Fruit fly (Drosophila melanogaster) whole organism, embryonic: ENCODE measurements around the gene Charon.

Experiments used
- CG10274 ChIP-seq: fragments of 200-800 bp; sonication (Bioruptor generic); optimal IDR thresholded peaks from 3 replicates; lab custom pipeline; 2017; ENCODE audit warnings: missing biosample characterization, mild to moderate bottlenecking, missing genetic modification characterization
- CG11085 ChIP-seq: fragments of 200-800 bp; sonication (Bioruptor generic); IDR thresholded peaks from 2 replicates; pipeline ENCODE4 v1.3.6; 2022; ENCODE audit warnings: missing biosample characterization, missing genetic modification characterization
- CG11504 ChIP-seq: fragments of 200-800 bp; sonication (Bioruptor generic); optimal IDR thresholded peaks from 3 replicates; lab custom pipeline; 2019; ENCODE audit warnings: missing biosample characterization, mild to moderate bottlenecking, missing genetic modification characterization, moderate library complexity
- CG11696 ChIP-seq: fragments of 200-800 bp; sonication (Bioruptor generic); IDR thresholded peaks from 2 replicates; pipeline ENCODE4 v1.3.6; 2022; ENCODE audit warnings: missing biosample characterization, missing genetic modification characterization
- CG12744 ChIP-seq: fragments of 200-800 bp; sonication (Bioruptor generic); optimal IDR thresholded peaks from 2 replicates; lab custom pipeline; 2016; ENCODE audit warnings: missing biosample characterization, missing genetic modification characterization
- CG14014 ChIP-seq: fragments of 200-800 bp; sonication (Bioruptor generic); IDR thresholded peaks from 2 replicates; pipeline ENCODE4 v1.3.6; 2022; ENCODE audit warnings: missing biosample characterization, missing genetic modification characterization
- CG15011 ChIP-seq: fragments of 200-800 bp; sonication (Bioruptor generic); optimal IDR thresholded peaks from 3 replicates; lab custom pipeline; 2018; ENCODE audit warnings: missing biosample characterization, mild to moderate bottlenecking, missing genetic modification characterization
- CG15269 ChIP-seq: fragments of 200-800 bp; sonication (Bioruptor generic); optimal IDR thresholded peaks from 2 replicates; lab custom pipeline; 2018; ENCODE audit warnings: missing biosample characterization, mild to moderate bottlenecking, missing genetic modification characterization, moderate library complexity
- CG15479 ChIP-seq: fragments of 200-800 bp; sonication (Bioruptor generic); optimal IDR thresholded peaks from 3 replicates; lab custom pipeline; 2019; ENCODE audit warnings: missing biosample characterization, mild to moderate bottlenecking, missing genetic modification characterization, moderate library complexity
- CG15696 ChIP-seq: fragments of 200-800 bp; sonication (Bioruptor generic); optimal IDR thresholded peaks from 2 replicates; lab custom pipeline; 2019; ENCODE audit warnings: missing biosample characterization, mild to moderate bottlenecking, missing genetic modification characterization, moderate library complexity
- CG1603 ChIP-seq: fragments of 200-800 bp; sonication (Bioruptor generic); optimal IDR thresholded peaks from 2 replicates; lab custom pipeline; 2019; ENCODE audit warnings: missing biosample characterization, mild to moderate bottlenecking, missing genetic modification characterization, moderate library complexity
- CG32772 ChIP-seq: fragments of 200-800 bp; sonication (Bioruptor generic); IDR thresholded peaks from 2 replicates; pipeline ENCODE4 v1.3.6; 2022; ENCODE audit warnings: missing biosample characterization, missing genetic modification characterization
- CG34376 ChIP-seq: fragments of 200-800 bp; sonication (Bioruptor generic); optimal IDR thresholded peaks from 2 replicates; lab custom pipeline; 2018; ENCODE audit warnings: missing biosample characterization, mild to moderate bottlenecking, missing genetic modification characterization
- CG3995 ChIP-seq: fragments of 200-800 bp; sonication (Bioruptor generic); optimal IDR thresholded peaks from 3 replicates; lab custom pipeline; 2016; ENCODE audit warnings: missing biosample characterization, missing genetic modification characterization
- CG6854 ChIP-seq: fragments of 200-800 bp; sonication (Bioruptor generic); optimal IDR thresholded peaks from 3 replicates; lab custom pipeline; 2017; ENCODE audit warnings: missing biosample characterization, mild to moderate bottlenecking, missing genetic modification characterization
- CG8924 ChIP-seq: fragments of 200-800 bp; optimal IDR thresholded peaks from 3 replicates; lab custom pipeline; 2019; ENCODE audit warnings: missing biosample characterization, mild to moderate bottlenecking, missing genetic modification characterization, moderate library complexity
- CkIIα-i1 ChIP-seq: fragments of 200-800 bp; sonication (Bioruptor generic); IDR thresholded peaks from 2 replicates; pipeline ENCODE4 v1.3.6; 2022; ENCODE audit warnings: missing biosample characterization, missing genetic modification characterization
- D ChIP-seq, 2 experiments: fragments of 200-800 bp in 1 of 2; fragments of >200 bp in 1 of 2; sonication (Bioruptor generic) in 1 of 2; optimal IDR thresholded peaks; 2 replicates in 1 of 2; 3 replicates in 1 of 2; lab custom pipeline; 2017; ENCODE audit warnings: mild to moderate bottlenecking in 1 of 2, missing biosample characterization in 1 of 2, missing genetic modification characterization in 1 of 2, missing genetic modification reagents in 1 of 2
- Dip2 ChIP-seq: fragments of 200-800 bp; sonication (Bioruptor generic); IDR thresholded peaks from 2 replicates; pipeline ENCODE4 v1.3.6; 2022; ENCODE audit warnings: missing biosample characterization, missing genetic modification characterization
- Ets65A ChIP-seq: fragments of 200-800 bp; sonication (Bioruptor generic); peaks from one replicate; lab custom pipeline; 2016; ENCODE audit warnings: missing biosample characterization, missing genetic modification characterization
- HmgZ ChIP-seq: fragments of 200-800 bp; sonication (Bioruptor generic); optimal IDR thresholded peaks from 2 replicates; lab custom pipeline; 2018; ENCODE audit warnings: missing biosample characterization, mild to moderate bottlenecking, missing genetic modification characterization
- NC2α ChIP-seq: fragments of 200-800 bp; sonication (Bioruptor generic); optimal IDR thresholded peaks from 2 replicates; lab custom pipeline; 2016; ENCODE audit warnings: missing biosample characterization, missing genetic modification characterization
- Optix ChIP-seq: fragments of 200-800 bp; sonication (Bioruptor generic); IDR thresholded peaks from 3 replicates; pipeline ENCODE4 v1.3.6; 2022; ENCODE audit warnings: missing biosample characterization, missing genetic modification characterization
- Pdp1 ChIP-seq, 2 experiments: fragments of 200-800 bp; sonication (Bioruptor generic); optimal IDR thresholded peaks; 3 replicates each; lab custom pipeline; 2016; ENCODE audit warnings: missing biosample characterization in 2 of 2, missing genetic modification characterization in 2 of 2, mild to moderate bottlenecking in 1 of 2, moderate library complexity in 1 of 2
- Poxn ChIP-seq: fragments of 200-800 bp; sonication (Bioruptor generic); IDR thresholded peaks from 2 replicates; pipeline ENCODE4 v1.3.6; 2022; ENCODE audit warnings: missing biosample characterization, missing genetic modification characterization
- Scr ChIP-seq: fragments of 200-800 bp; sonication (Bioruptor generic); IDR thresholded peaks from 2 replicates; pipeline ENCODE4 v1.3.6; 2022; ENCODE audit warnings: missing biosample characterization, missing genetic modification characterization; ENCODE audit not compliant: partially characterized antibody
- Sox102F ChIP-seq: fragments of 200-800 bp; sonication (Bioruptor generic); optimal IDR thresholded peaks from 2 replicates; lab custom pipeline; 2018; ENCODE audit warnings: missing biosample characterization, mild to moderate bottlenecking, missing genetic modification characterization, moderate library complexity
- ase ChIP-seq: fragments of 200-800 bp; sonication (Bioruptor generic); IDR thresholded peaks from 3 replicates; pipeline ENCODE4 v1.3.6; 2022; ENCODE audit warnings: missing biosample characterization, missing genetic modification characterization
- az2 ChIP-seq: fragments of 200-800 bp; sonication (Bioruptor generic); optimal IDR thresholded peaks from 3 replicates; lab custom pipeline; 2016; ENCODE audit warnings: missing biosample characterization, missing genetic modification characterization
- bab2 ChIP-seq: fragments of 200-800 bp; sonication (Bioruptor generic); optimal IDR thresholded peaks from 2 replicates; lab custom pipeline; 2016; ENCODE audit warnings: missing biosample characterization, missing genetic modification characterization
- ci ChIP-seq: fragments of 200-800 bp; sonication (Bioruptor generic); IDR thresholded peaks from 3 replicates; pipeline ENCODE4 v1.3.6; 2022; ENCODE audit warnings: missing biosample characterization, missing genetic modification characterization
- danr ChIP-seq: fragments of 200-800 bp; sonication (Bioruptor generic); IDR thresholded peaks from 2 replicates; pipeline ENCODE4 v1.3.6; 2022; ENCODE audit warnings: missing biosample characterization, missing genetic modification characterization
- dati ChIP-seq: fragments of 200-800 bp; sonication (Bioruptor generic); IDR thresholded peaks from 2 replicates; pipeline ENCODE4 v1.3.6; 2022; ENCODE audit warnings: missing biosample characterization, missing genetic modification characterization
- dimm ChIP-seq: fragments of 200-800 bp; sonication (Bioruptor generic); IDR thresholded peaks from 2 replicates; pipeline ENCODE4 v1.3.6; 2022; ENCODE audit warnings: missing biosample characterization, missing genetic modification characterization
- ems ChIP-seq: fragments of 200-800 bp; sonication (Bioruptor generic); optimal IDR thresholded peaks from 3 replicates; lab custom pipeline; 2016; ENCODE audit warnings: missing biosample characterization, missing genetic modification characterization
- exex ChIP-seq: fragments of 200-800 bp; sonication (Bioruptor generic); optimal IDR thresholded peaks from 4 replicates; lab custom pipeline; 2018; ENCODE audit warnings: missing biosample characterization, mild to moderate bottlenecking, missing genetic modification characterization, moderate library complexity
- jumu ChIP-seq: fragments of 200-800 bp; sonication (Bioruptor generic); optimal IDR thresholded peaks from 3 replicates; lab custom pipeline; 2016; ENCODE audit warnings: missing biosample characterization, missing genetic modification characterization
- lab ChIP-seq: fragments of 200-800 bp; sonication (Bioruptor generic); optimal IDR thresholded peaks from 3 replicates; lab custom pipeline; 2017; ENCODE audit warnings: missing biosample characterization, missing genetic modification characterization, mild to moderate bottlenecking, moderate library complexity, missing genetic modification reagents
- mld ChIP-seq: fragments of 200-800 bp; sonication (Bioruptor generic); IDR thresholded peaks from 3 replicates; pipeline ENCODE4 v1.3.6; 2022; ENCODE audit warnings: missing biosample characterization, missing genetic modification characterization; ENCODE audit not compliant: partially characterized antibody
- nmo ChIP-seq: fragments of 200-800 bp; sonication (Bioruptor generic); optimal IDR thresholded peaks from 2 replicates; lab custom pipeline; 2018; ENCODE audit warnings: missing biosample characterization, mild to moderate bottlenecking, missing genetic modification characterization, moderate library complexity
- onecut ChIP-seq: fragments of 200-800 bp; sonication (Bioruptor generic); IDR thresholded peaks from 2 replicates; pipeline ENCODE4 v1.3.6; 2022; ENCODE audit warnings: missing biosample characterization, missing genetic modification characterization
- peb ChIP-seq: fragments of 200-800 bp; sonication (Bioruptor generic); IDR thresholded peaks from 2 replicates; pipeline ENCODE4 v1.3.6; 2022; ENCODE audit warnings: missing biosample characterization, missing genetic modification characterization
- pros ChIP-seq: fragments of 200-800 bp; sonication (Bioruptor generic); optimal IDR thresholded peaks from 3 replicates; lab custom pipeline; 2019; ENCODE audit warnings: missing biosample characterization, mild to moderate bottlenecking, missing genetic modification characterization, moderate library complexity
- sens ChIP-seq: fragments of 200-800 bp; sonication (Bioruptor generic); peaks from one replicate; lab custom pipeline; 2016; ENCODE audit warnings: missing biosample characterization, missing genetic modification characterization
- so ChIP-seq: fragments of 200-800 bp; sonication (Bioruptor generic); IDR thresholded peaks from 3 replicates; pipeline ENCODE4 v1.3.6; 2022; ENCODE audit warnings: missing biosample characterization, missing genetic modification characterization
- tap ChIP-seq: fragments of 200-800 bp; optimal IDR thresholded peaks from 3 replicates; lab custom pipeline; 2019; ENCODE audit warnings: missing biosample characterization, mild to moderate bottlenecking, missing genetic modification characterization, moderate library complexity
- tll ChIP-seq, 2 experiments: fragments of 200-800 bp in 1 of 2; fragments of >200 bp in 1 of 2; sonication (Bioruptor generic) in 1 of 2; optimal IDR thresholded peaks; 2 replicates each; lab custom pipeline; 2017 to 2019; ENCODE audit warnings: missing biosample characterization in 2 of 2, missing genetic modification characterization in 2 of 2, mild to moderate bottlenecking in 1 of 2, moderate library complexity in 1 of 2
- unc-4 ChIP-seq: fragments of 200-800 bp; sonication (Bioruptor generic); IDR thresholded peaks from 2 replicates; pipeline ENCODE4 v1.3.6; 2022; ENCODE audit warnings: missing biosample characterization, missing genetic modification characterization; ENCODE audit not compliant: partially characterized antibody
- unpg ChIP-seq: fragments of 200-800 bp; sonication (Bioruptor generic); optimal IDR thresholded peaks from 3 replicates; lab custom pipeline; 2018; ENCODE audit warnings: missing biosample characterization, mild to moderate bottlenecking, missing genetic modification characterization, moderate library complexity
- yki ChIP-seq: fragments of >200 bp; optimal IDR thresholded peaks from 3 replicates; lab custom pipeline; 2018
- z ChIP-seq: fragments of 200-800 bp; sonication (Bioruptor generic); IDR thresholded peaks from 3 replicates; pipeline ENCODE4 v1.3.6; 2022; ENCODE audit warnings: missing biosample characterization, missing genetic modification characterization

Gene Charon

DNA sequence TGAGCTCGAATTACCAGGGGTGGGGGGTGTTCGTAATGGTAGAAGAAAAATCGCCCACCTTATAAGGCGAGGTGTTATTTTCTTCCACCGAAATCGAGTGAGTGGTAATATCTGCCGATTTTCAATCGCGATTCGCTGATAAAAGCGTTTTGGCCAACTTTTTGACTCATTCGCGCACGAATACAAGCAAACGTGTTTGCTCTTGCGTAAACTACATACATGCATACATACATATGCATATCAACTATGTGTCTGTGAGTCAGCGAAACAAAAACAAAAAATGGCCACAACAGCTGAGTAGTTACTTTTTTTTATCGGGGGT lies 15.3 kb downstream of the Charon start (continued):
- TF ChIP-seq pros (GFP tag; lab: Kevin White, UChicago) (peak; percentile 60), CG6854 (GFP tag; lab: Kevin White, UChicago) (no peak), CG11696 (GFP tag; lab: Robert Waterston, UW) (no peak), yki (lab: Kevin White, UChicago) (no peak), CG14014 (GFP tag; lab: Robert Waterston, UW) (no peak), CG8924 (tag; lab: Kevin White, UChicago) (no peak), Poxn (GFP tag; lab: Robert Waterston, UW) (no peak), Sox102F (GFP tag; lab: Kevin White, UChicago) (no peak), jumu (no peak), dimm (no peak), unpg (GFP tag; lab: Kevin White, UChicago) (no peak), CG15696 (tag; lab: Kevin White, UChicago) (no peak), ems (GFP tag; lab: Kevin White, UChicago) (no peak), z (GFP tag; lab: Robert Waterston, UW) (peak; percentile 47; the same call in 1 of the 3 replicates), CG34376 (peak; percentile 20), HmgZ (tag; lab: Kevin White, UChicago) (peak; percentile 20), sens (peak; percentile 60), danr (GFP tag; lab: Robert Waterston, UW) (no peak), Ets65A (no peak), CG32772 (GFP tag; lab: Robert Waterston, UW) (no peak), so (GFP tag; lab: Robert Waterston, UW) (0 out of 3 replicates have a peak, but pooled peaks have one; percentile 20), ase (no peak), CG3995 (GFP tag; lab: Kevin White, UChicago) (no peak), Optix (GFP tag; lab: Robert Waterston, UW) (no peak), peb (GFP tag; lab: Robert Waterston, UW) (no peak), Pdp1 (GFP tag; optimal IDR thresholded peaks at IDR 0.05; lab: Kevin White, UChicago) (peak in 1 of 2 experiments; percentile 92), bab2 (no peak), CG12744 (GFP tag; lab: Kevin White, UChicago) (no peak), NC2α (GFP tag; lab: Kevin White, UChicago) (no peak), exex (tag; lab: Kevin White, UChicago) (peak; percentile 64), tap (tag; lab: Kevin White, UChicago) (no peak), D (optimal IDR thresholded peaks at IDR 0.05; lab: Kevin White, UChicago) (no peak), D (GFP tag; optimal IDR thresholded peaks at IDR 0.05; lab: Kevin White, UChicago) (no peak), az2 (GFP tag; lab: Kevin White, UChicago) (no peak), ci (GFP tag; lab: Robert Waterston, UW) (no peak), CG11504 (no peak), mld (GFP tag; lab: Robert Waterston, UW) (no peak), CkIIα-i1 (GFP tag; lab: Robert Waterston, UW) (no peak), CG15011 (no peak), dati (GFP tag; lab: Robert Waterston, UW) (no peak)
- TF ChIP-seq, all 482 proteins: peak for 13

- TF ChIP-seq nmo (no peak), unc-4 (GFP tag; lab: Robert Waterston, UW) (no peak), CG15479 (GFP tag; lab: Kevin White, UChicago) (peak; percentile 3), Scr (GFP tag; lab: Robert Waterston, UW) (no peak), mld (GFP tag; lab: Robert Waterston, UW) (no peak), Dip2 (no peak), CG15269 (tag; lab: Kevin White, UChicago) (no peak), CG11085 (GFP tag; lab: Robert Waterston, UW) (no peak), CG10274 (GFP tag; lab: Kevin White, UChicago) (no peak), onecut (GFP tag; lab: Robert Waterston, UW) (no peak), lab (GFP tag; lab: Kevin White, UChicago) (no peak), CG8924 (tag; lab: Kevin White, UChicago) (peak; percentile 14), tll (GFP tag; optimal IDR thresholded peaks at IDR 0.05; lab: Kevin White, UChicago) (no peak), CG1603 (peak; percentile 25), exex (tag; lab: Kevin White, UChicago) (no peak)
Observed at dm6 chr2L:1156592-1157249, 15.9 kb downstream of the Charon start.
